Worm (Caenorhabditis elegans): ENCODE data around the gene oac-12.

oac-12 gene

DNA sequence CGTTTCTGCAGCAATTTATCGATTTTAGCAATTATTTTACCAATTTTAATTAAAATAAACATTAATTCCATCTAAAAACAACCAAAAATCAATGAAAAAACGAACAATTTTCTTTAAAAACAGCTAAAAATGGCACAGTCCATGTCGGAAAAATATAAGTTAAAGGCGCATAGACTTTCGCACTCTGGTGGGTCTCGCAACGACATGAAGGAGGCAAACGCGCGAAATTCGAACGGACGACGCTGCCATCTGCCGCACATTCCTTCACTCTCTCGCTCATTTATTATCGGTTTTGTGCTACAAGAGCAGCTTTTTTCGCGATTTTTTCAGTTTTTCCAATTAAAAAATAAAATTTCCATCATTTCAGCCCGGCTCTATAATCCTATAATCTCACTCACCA lies 14.4 kb upstream of the oac-12 start, which contains the start of gene mcm-7 (continued):
- no peak for TF ChIP-seq daf-8 (GFP tag; IDR thresholded peaks at IDR 0.05)
- no peak for TF ChIP-seq sdz-12 (GFP tag; optimal IDR thresholded peaks at IDR 0.05)
- TF ChIP-seq lin-29 (GFP tag; IDR thresholded peaks at IDR 0.05) = no peak
- no peak for TF ChIP-seq spr-3 (GFP tag; optimal IDR thresholded peaks at IDR 0.05)
- TF ChIP-seq hmg-1.1 (GFP tag; IDR thresholded peaks at IDR 0.05) = peak; percentile 39; the same call in 1 of the 2 replicates
- TF ChIP-seq mxl-2 (GFP tag; conservative IDR thresholded peaks at IDR 0.05) = no peak
- TF ChIP-seq saeg-2 (GFP tag; IDR thresholded peaks at IDR 0.05) = no peak
- TF ChIP-seq F10B5.3 (tag; optimal IDR thresholded peaks at IDR 0.05) = no peak
- TF ChIP-seq nhr-6 (tag; optimal IDR thresholded peaks at IDR 0.05) = peak; percentile 70
- TF ChIP-seq F37D6.2 (tag; optimal IDR thresholded peaks at IDR 0.05) = no peak
- TF ChIP-seq mep-1 (tag; optimal IDR thresholded peaks at IDR 0.05) = peak; percentile 71
- TF ChIP-seq T26A8.4 (GFP tag; IDR thresholded peaks at IDR 0.05) = no peak
- peak; percentile 23 for TF ChIP-seq nhr-28 (tag; optimal IDR thresholded peaks at IDR 0.05)
- TF ChIP-seq daf-16 (GFP tag; optimal IDR thresholded peaks at IDR 0.05) = no peak
- TF ChIP-seq daf-16 (tag; optimal IDR thresholded peaks at IDR 0.05) = no peak
- TF ChIP-seq Y75B8A.6 (GFP tag; IDR thresholded peaks at IDR 0.05) = no peak

DNA sequence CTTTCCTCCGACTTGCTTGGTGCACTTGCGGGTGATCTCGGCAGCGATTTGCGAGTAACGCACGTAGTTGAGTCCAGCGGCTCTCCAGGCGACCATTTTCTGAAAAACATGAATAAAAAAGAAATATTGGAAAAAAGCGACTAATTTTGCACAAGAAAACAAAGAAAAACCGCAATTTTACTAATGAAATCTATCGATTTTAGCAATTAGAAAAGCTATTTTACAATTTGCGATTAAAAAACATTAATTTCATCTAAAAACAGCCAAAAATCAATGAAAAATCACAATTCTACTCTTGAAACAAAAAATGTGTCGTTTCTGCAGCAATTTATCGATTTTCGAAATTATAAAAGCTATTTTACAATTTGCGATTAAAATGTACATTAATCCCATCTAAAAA lies 14.0 kb upstream of the oac-12 start, which contains the start of gene hpo-18:
Gene hpo-18, minus strand, starts transcription at position 101 of the 400 bp plus-strand sequence.
- TF ChIP-seq unc-39 (tag; optimal IDR thresholded peaks at IDR 0.05) (no peak), aha-1 (tag) (peak; percentile 67)

DNA sequence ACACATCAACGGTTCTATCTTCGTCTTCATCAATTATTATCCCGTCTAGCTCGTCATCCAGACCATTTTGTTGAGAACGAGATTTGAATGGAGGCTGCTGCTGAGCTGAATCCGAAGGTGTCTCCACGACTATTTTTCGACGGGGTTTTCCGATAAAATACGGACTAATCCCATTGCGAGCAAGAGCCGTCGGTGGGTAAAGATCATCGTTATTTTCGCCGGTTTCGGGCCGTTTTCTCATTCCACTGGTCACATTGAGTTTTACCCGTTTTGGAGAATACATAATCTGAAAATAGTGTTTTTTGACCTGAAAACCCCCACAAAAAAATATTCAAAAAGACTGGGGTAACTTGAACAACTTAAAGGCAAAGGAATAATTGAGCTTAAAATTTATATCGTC lies 13.4 kb upstream of the oac-12 start, which contains the start of gene figl-1:
Gene figl-1, minus strand, starts transcription at position 286 of the 400 bp plus-strand sequence.
- TF ChIP-seq lin-38 (GFP tag; IDR thresholded peaks at IDR 0.05) = peak; percentile 44
- peak; percentile 74 for TF ChIP-seq ama-1 (optimal IDR thresholded peaks at IDR 0.05)
- no peak for TF ChIP-seq nhr-102 (tag; optimal IDR thresholded peaks at IDR 0.05)
- TF ChIP-seq zfp-3 (GFP tag; conservative IDR thresholded peaks at IDR 0.05) = 0 out of 2 replicates have a peak, but pooled peaks have one; percentile 29
- no peak for TF ChIP-seq fkh-10 (GFP tag; optimal IDR thresholded peaks at IDR 0.05)
- TF ChIP-seq pha-4 (GFP tag; IDR thresholded peaks at IDR 0.05) = 0 out of 2 replicates have a peak, but pooled peaks have one; percentile 16
- no peak for TF ChIP-seq pha-4 (tag; optimal IDR thresholded peaks at IDR 0.05)
- no peak for TF ChIP-seq lin-15B (tag; optimal IDR thresholded peaks at IDR 0.05)
- no peak for TF ChIP-seq R02D3.7 (tag; optimal IDR thresholded peaks at IDR 0.05)
- no peak for TF ChIP-seq madf-5 (GFP tag; IDR thresholded peaks at IDR 0.05)
- no peak for TF ChIP-seq hlh-30 (tag; optimal IDR thresholded peaks at IDR 0.05; ENCODE audit: insufficient read depth)
- TF ChIP-seq madf-9 (GFP tag; conservative IDR thresholded peaks at IDR 0.05) = no peak
- no peak for TF ChIP-seq dmd-8 (GFP tag; IDR thresholded peaks at IDR 0.05)
- TF ChIP-seq T26A8.4 (GFP tag; IDR thresholded peaks at IDR 0.05) = no peak
- no peak for TF ChIP-seq rbr-2 (tag; optimal IDR thresholded peaks at IDR 0.05)
- TF ChIP-seq egl-43 (GFP tag; IDR thresholded peaks at IDR 0.05) = 0 out of 2 replicates have a peak, but pooled peaks have one; percentile 37
- TF ChIP-seq nhr-10 (tag; optimal IDR thresholded peaks at IDR 0.05) = no peak
- TF ChIP-seq lim-7 (GFP tag; IDR thresholded peaks at IDR 0.05) = 0 out of 2 replicates have a peak, but pooled peaks have one; percentile 19
- no peak for TF ChIP-seq fos-1 (tag; optimal IDR thresholded peaks at IDR 0.05)
- TF ChIP-seq hmg-1.1 (GFP tag; IDR thresholded peaks at IDR 0.05) = no peak
- no peak for TF ChIP-seq spr-3 (GFP tag; optimal IDR thresholded peaks at IDR 0.05)
- no peak for TF ChIP-seq nhr-111 (GFP tag; optimal IDR thresholded peaks at IDR 0.05)

DNA sequence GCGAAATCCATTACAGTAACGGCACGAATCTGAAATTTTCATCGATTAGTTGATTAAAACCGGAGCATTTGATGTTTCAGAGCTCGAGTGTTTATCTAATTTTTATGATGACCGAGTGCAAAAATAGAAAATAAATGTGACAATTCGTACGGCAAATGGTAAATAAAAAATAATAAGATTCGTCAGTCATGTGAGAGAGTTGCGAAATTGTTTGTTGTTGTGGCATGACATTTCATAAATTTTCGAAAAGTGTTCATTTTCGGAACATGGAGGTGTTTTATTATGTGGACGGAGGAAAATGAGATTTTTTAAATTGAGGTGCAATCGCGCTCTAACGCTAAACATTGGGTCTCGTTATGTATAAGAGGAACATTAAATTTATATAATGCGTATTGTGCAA lies 9.4 kb upstream of the oac-12 start:
- no peak for TF ChIP-seq daf-16 (GFP tag; optimal IDR thresholded peaks at IDR 0.05)
- TF ChIP-seq daf-16 (tag; optimal IDR thresholded peaks at IDR 0.05) = peak; percentile 34
- TF ChIP-seq Y105C5A.15 (GFP tag; IDR thresholded peaks at IDR 0.05) = no peak
- peak; percentile 14 for TF ChIP-seq hlh-30 (tag; optimal IDR thresholded peaks at IDR 0.05; ENCODE audit: insufficient read depth)
- no peak for TF ChIP-seq spr-3 (GFP tag; optimal IDR thresholded peaks at IDR 0.05)
- no peak for TF ChIP-seq T20F7.1 (GFP tag; optimal IDR thresholded peaks at IDR 0.05)
- no peak for TF ChIP-seq jun-1 (tag; optimal IDR thresholded peaks at IDR 0.05)
- no peak for TF ChIP-seq zfp-3 (GFP tag; conservative IDR thresholded peaks at IDR 0.05)
- peak; percentile 42; the same call in 1 of the 2 replicates for TF ChIP-seq lin-38 (GFP tag; IDR thresholded peaks at IDR 0.05)
- TF ChIP-seq saeg-2 (GFP tag; IDR thresholded peaks at IDR 0.05) = no peak
- no peak for TF ChIP-seq ceh-44 (GFP tag; IDR thresholded peaks at IDR 0.05)
- TF ChIP-seq nhr-237 (tag; optimal IDR thresholded peaks at IDR 0.05) = no peak
